Worm (Caenorhabditis elegans) whole organism, young adult: ENCODE measurements around the gene F18A11.5.

ENCODE experiments used
- K11D2.4 ChIP-seq: fragments of 200-800 bp; sonication (Bioruptor generic); IDR thresholded peaks from 2 replicates; pipeline ENCODE4 v1.3.6; 2022; ENCODE audit warnings: missing genetic modification reagents, missing genetic modification characterization, missing compliant biosample characterization
- ama-1 ChIP-seq, 3 experiments: fragments of 150-350 bp in 1 of 3; sonication (generic microtip) in 2 of 3; optimal IDR thresholded peaks; 2 replicates each; lab custom pipeline; 2014 to 2018; ENCODE audit warnings: missing biosample characterization in 2 of 3, missing genetic modification characterization in 2 of 3, missing genetic modification reagents in 2 of 3
- pha-4 ChIP-seq: fragments of 150-350 bp; sonication (generic microtip); optimal IDR thresholded peaks from 2 replicates; lab custom pipeline; 2014; ENCODE audit warnings: missing biosample characterization, missing genetic modification reagents, missing genetic modification characterization
- ztf-18 ChIP-seq: sonication (generic microtip); optimal IDR thresholded peaks from 2 replicates; lab custom pipeline; 2016; ENCODE audit warnings: missing genotype, mild to moderate bottlenecking, missing genetic modification characterization, missing compliant biosample characterization

ce11 chrII:12961293-12961692 is 52.8 kb downstream of the F18A11.5 start:
- TF ChIP-seq ama-1 (optimal IDR thresholded peaks at IDR 0.05; lab: Kevin White, UChicago) (no peak), ama-1 (GFP tag; optimal IDR thresholded peaks at IDR 0.05; lab: Kevin White, UChicago) (no peak), pha-4 (no peak), K11D2.4 (GFP tag; lab: Robert Waterston, UW) (no peak), ztf-18 (tag; lab: Kevin White, UChicago) (no peak)
